Worm (Caenorhabditis elegans) whole organism, mixed stage, embryonic: ENCODE measurements around the gene srbc-27.

Source experiments
- elt-1 ChIP-seq: sonication (generic microtip); optimal IDR thresholded peaks from 2 replicates; lab custom pipeline; 2017; ENCODE audit warnings: missing genetic modification characterization, mild to moderate bottlenecking, missing compliant biosample characterization, antibody characterized with exemption, moderate library complexity, borderline replicate concordance; ENCODE audit not compliant: insufficient read depth
- lsy-2 ChIP-seq: fragments of 150-350 bp; optimal IDR thresholded peaks from 2 replicates; lab custom pipeline; 2014; ENCODE audit warnings: missing biosample characterization, missing genetic modification characterization
- snpc-4 ChIP-seq: fragments of 150-350 bp; optimal IDR thresholded peaks from 2 replicates; lab custom pipeline; 2014; ENCODE audit warnings: missing biosample characterization, missing genetic modification characterization
- zip-8 ChIP-seq: fragments of 150-350 bp; optimal IDR thresholded peaks from 2 replicates; lab custom pipeline; 2014; ENCODE audit warnings: missing biosample characterization, missing genetic modification characterization

- TF ChIP-seq snpc-4 (tag; lab: Kevin White, UChicago) (no peak), zip-8 (tag; lab: Kevin White, UChicago) (no peak), elt-1 (tag; lab: Kevin White, UChicago) (no peak), lsy-2 (tag; lab: Kevin White, UChicago) (no peak)
These were observed 35.7 kb downstream of the srbc-27 start, which contains the start of gene srw-72 for ce11 chrV:17466751-17467150.
